Fruit fly (Drosophila melanogaster) whole organism, embryonic: ENCODE data around the gene Kif3C.
A peak's percentile ranks its signal among the peaks of the same experiment; 100 is the strongest.

Experiments
- Atf6 ChIP-seq: fragments of 200-800 bp; sonication (Bioruptor generic); IDR thresholded peaks from 2 replicates; pipeline ENCODE4 v1.3.6; 2022; ENCODE audit warnings: missing biosample characterization, missing genetic modification characterization
- CG10431 ChIP-seq: fragments of 200-800 bp; sonication (Bioruptor generic); optimal IDR thresholded peaks from 3 replicates; lab custom pipeline; 2018; ENCODE audit warnings: missing biosample characterization, mild to moderate bottlenecking, missing genetic modification characterization
- CG11723 ChIP-seq: fragments of 200-800 bp; sonication (Bioruptor generic); optimal IDR thresholded peaks from 2 replicates; lab custom pipeline; 2017; ENCODE audit warnings: missing biosample characterization, mild to moderate bottlenecking, missing genetic modification characterization
- CG12299 ChIP-seq: fragments of 200-800 bp; sonication (Bioruptor generic); optimal IDR thresholded peaks from 2 replicates; lab custom pipeline; 2018; ENCODE audit warnings: missing biosample characterization, mild to moderate bottlenecking, missing genetic modification characterization
- CG12659 ChIP-seq: fragments of 200-800 bp; sonication (Bioruptor generic); optimal IDR thresholded peaks from 3 replicates; lab custom pipeline; 2017; ENCODE audit warnings: mild to moderate bottlenecking, missing biosample characterization, missing genetic modification reagents, missing genetic modification characterization
- CG15601 ChIP-seq: fragments of 200-800 bp; sonication (Bioruptor generic); optimal IDR thresholded peaks from 3 replicates; lab custom pipeline; 2019; ENCODE audit warnings: missing biosample characterization, mild to moderate bottlenecking, missing genetic modification characterization, moderate library complexity
- CG17361 ChIP-seq: fragments of 200-800 bp; sonication (Bioruptor generic); IDR thresholded peaks from 3 replicates; pipeline ENCODE4 v1.3.6; 2022; ENCODE audit warnings: missing biosample characterization, missing genetic modification characterization
- CG17385 ChIP-seq: fragments of 200-800 bp; sonication (Bioruptor generic); optimal IDR thresholded peaks from 3 replicates; lab custom pipeline; 2018; ENCODE audit warnings: missing biosample characterization, mild to moderate bottlenecking, missing genetic modification characterization
- CG17568 ChIP-seq: fragments of 200-800 bp; sonication (Bioruptor generic); optimal IDR thresholded peaks from 2 replicates; lab custom pipeline; 2018; ENCODE audit warnings: missing biosample characterization, mild to moderate bottlenecking, missing genetic modification characterization, moderate library complexity
- CG18011 ChIP-seq: fragments of 200-800 bp; sonication (Bioruptor generic); optimal IDR thresholded peaks from 2 replicates; lab custom pipeline; 2017; ENCODE audit warnings: missing biosample characterization, missing genetic modification characterization, mild to moderate bottlenecking, moderate library complexity, missing genotype
- CG18262 ChIP-seq: fragments of 200-800 bp; optimal IDR thresholded peaks from 3 replicates; lab custom pipeline; 2019; ENCODE audit warnings: missing biosample characterization, mild to moderate bottlenecking, missing genetic modification characterization, moderate library complexity
- CG2712 ChIP-seq: fragments of 200-800 bp; optimal IDR thresholded peaks from 3 replicates; lab custom pipeline; 2019; ENCODE audit warnings: missing biosample characterization, mild to moderate bottlenecking, missing genetic modification characterization, moderate library complexity
- CG2875 ChIP-seq: fragments of 200-800 bp; sonication (Bioruptor generic); optimal IDR thresholded peaks from 2 replicates; lab custom pipeline; 2017; ENCODE audit warnings: missing biosample characterization, mild to moderate bottlenecking, missing genetic modification characterization, missing genetic modification reagents
- CG30020 ChIP-seq: fragments of 200-800 bp; optimal IDR thresholded peaks from 2 replicates; lab custom pipeline; 2019; ENCODE audit warnings: missing biosample characterization, mild to moderate bottlenecking, missing genetic modification characterization, moderate library complexity
- CG3281 ChIP-seq: fragments of 200-800 bp; sonication (Bioruptor generic); optimal IDR thresholded peaks from 3 replicates; lab custom pipeline; 2017; ENCODE audit warnings: missing biosample characterization, mild to moderate bottlenecking, missing genetic modification characterization
- CG34224 ChIP-seq: fragments of 200-800 bp; sonication (Bioruptor generic); IDR thresholded peaks from 3 replicates; pipeline ENCODE4 v1.3.6; 2022; ENCODE audit warnings: missing biosample characterization, missing genetic modification characterization; ENCODE audit not compliant: partially characterized antibody
- CG34376 ChIP-seq: fragments of 200-800 bp; sonication (Bioruptor generic); optimal IDR thresholded peaks from 2 replicates; lab custom pipeline; 2018; ENCODE audit warnings: missing biosample characterization, mild to moderate bottlenecking, missing genetic modification characterization
- CG4328 ChIP-seq: fragments of 200-800 bp; sonication (Bioruptor generic); optimal IDR thresholded peaks from 3 replicates; lab custom pipeline; 2017; ENCODE audit warnings: missing biosample characterization, missing genetic modification reagents, missing genetic modification characterization
- CG4707 ChIP-seq: fragments of 200-800 bp; sonication (Bioruptor generic); optimal IDR thresholded peaks from 2 replicates; lab custom pipeline; 2018; ENCODE audit warnings: missing biosample characterization, mild to moderate bottlenecking, missing genetic modification characterization, moderate library complexity
- CG7556 ChIP-seq: fragments of 200-800 bp; sonication (Bioruptor generic); optimal IDR thresholded peaks from 2 replicates; lab custom pipeline; 2017; ENCODE audit warnings: missing biosample characterization, mild to moderate bottlenecking, missing genetic modification characterization
- Fer1 ChIP-seq: fragments of 200-800 bp; sonication (Bioruptor generic); optimal IDR thresholded peaks from 2 replicates; lab custom pipeline; 2017; ENCODE audit warnings: missing biosample characterization, mild to moderate bottlenecking, missing genetic modification characterization
- HmgZ ChIP-seq: fragments of 200-800 bp; sonication (Bioruptor generic); optimal IDR thresholded peaks from 2 replicates; lab custom pipeline; 2018; ENCODE audit warnings: missing biosample characterization, mild to moderate bottlenecking, missing genetic modification characterization
- Hmr ChIP-seq: fragments of 200-800 bp; sonication (Bioruptor generic); optimal IDR thresholded peaks from 3 replicates; lab custom pipeline; 2017; ENCODE audit warnings: mild to moderate bottlenecking, missing biosample characterization, missing genetic modification reagents, missing genetic modification characterization
- Lhr ChIP-seq: fragments of 200-800 bp; sonication (Bioruptor generic); optimal IDR thresholded peaks from 3 replicates; lab custom pipeline; 2017; ENCODE audit warnings: mild to moderate bottlenecking, missing biosample characterization, missing genetic modification reagents, missing genetic modification characterization
- MTF-1 ChIP-seq: fragments of 200-800 bp; sonication (Bioruptor generic); optimal IDR thresholded peaks from 2 replicates; lab custom pipeline; 2018; ENCODE audit warnings: missing biosample characterization, mild to moderate bottlenecking, missing genetic modification characterization, borderline replicate concordance
- Nf-YC ChIP-seq: fragments of 200-800 bp; optimal IDR thresholded peaks from 3 replicates; lab custom pipeline; 2019; ENCODE audit warnings: missing biosample characterization, mild to moderate bottlenecking, missing genetic modification characterization, moderate library complexity
- PHDP ChIP-seq: fragments of 200-800 bp; sonication (Bioruptor generic); optimal IDR thresholded peaks from 3 replicates; lab custom pipeline; 2018; ENCODE audit warnings: missing biosample characterization, mild to moderate bottlenecking, missing genetic modification characterization, moderate library complexity
- Six4 ChIP-seq: fragments of 200-800 bp; sonication (Bioruptor generic); optimal IDR thresholded peaks from 2 replicates; lab custom pipeline; 2016; ENCODE audit warnings: missing biosample characterization, missing genetic modification characterization
- Vsx1 ChIP-seq: fragments of 200-800 bp; sonication (Bioruptor generic); optimal IDR thresholded peaks from 2 replicates; lab custom pipeline; 2017; ENCODE audit warnings: missing biosample characterization, mild to moderate bottlenecking, missing genetic modification characterization, missing genetic modification reagents
- gce ChIP-seq: fragments of 200-800 bp; sonication (Bioruptor generic); IDR thresholded peaks from 3 replicates; pipeline ENCODE4 v1.3.6; 2022; ENCODE audit warnings: missing biosample characterization, missing genetic modification characterization
- gem ChIP-seq: fragments of 200-800 bp; sonication (Bioruptor generic); optimal IDR thresholded peaks from 2 replicates; lab custom pipeline; 2019; ENCODE audit warnings: missing biosample characterization, mild to moderate bottlenecking, missing genetic modification characterization, moderate library complexity
- hbn ChIP-seq: fragments of 200-800 bp; sonication (Bioruptor generic); IDR thresholded peaks from 2 replicates; pipeline ENCODE4 v1.3.6; 2022; ENCODE audit warnings: missing biosample characterization, missing genetic modification characterization; ENCODE audit not compliant: partially characterized antibody
- nom ChIP-seq: fragments of 200-800 bp; sonication (Bioruptor generic); optimal IDR thresholded peaks from 2 replicates; lab custom pipeline; 2017; ENCODE audit warnings: missing biosample characterization, missing genetic modification characterization, mild to moderate bottlenecking, moderate library complexity, missing genetic modification reagents
- sens ChIP-seq: fragments of 200-800 bp; sonication (Bioruptor generic); peaks from one replicate; lab custom pipeline; 2016; ENCODE audit warnings: missing biosample characterization, missing genetic modification characterization
- slou ChIP-seq: fragments of 200-800 bp; sonication (Bioruptor generic); optimal IDR thresholded peaks from 3 replicates; lab custom pipeline; 2016; ENCODE audit warnings: missing biosample characterization, missing genetic modification characterization
- sug ChIP-seq: fragments of 200-800 bp; optimal IDR thresholded peaks from 2 replicates; lab custom pipeline; 2019; ENCODE audit warnings: missing biosample characterization, mild to moderate bottlenecking, missing genetic modification characterization, moderate library complexity
- wdn ChIP-seq: fragments of 200-800 bp; sonication (Bioruptor generic); IDR thresholded peaks from 2 replicates; pipeline ENCODE4 v1.3.6; 2022; ENCODE audit warnings: missing biosample characterization, missing genetic modification characterization

Kif3C gene

dm6 chr4:1199178-1199577 lies 51.9 kb downstream of the Kif3C start (continued):
- TF ChIP-seq CG17568 (GFP tag; lab: Kevin White, UChicago) = peak; percentile 64
- no peak for TF ChIP-seq CG34224 (GFP tag; lab: Robert Waterston, UW)
- TF ChIP-seq Nf-YC = peak; percentile 45
- TF ChIP-seq gem (tag; lab: Kevin White, UChicago) = peak; percentile 0
- TF ChIP-seq Six4 = no peak
- peak; percentile 50 for TF ChIP-seq sug (tag; lab: Kevin White, UChicago)
- peak; percentile 43 for TF ChIP-seq CG12299 (tag; lab: Kevin White, UChicago)
- TF ChIP-seq CG18262 = peak; percentile 7
- peak; percentile 3 for TF ChIP-seq CG4707 (GFP tag; lab: Kevin White, UChicago)
- TF ChIP-seq CG17361 (GFP tag; lab: Robert Waterston, UW) = peak; percentile 26; the same call in 1 of the 3 replicates
- TF ChIP-seq CG3281 (GFP tag; lab: Kevin White, UChicago) = peak; percentile 40
- peak; percentile 18 for TF ChIP-seq Vsx1 (GFP tag; lab: Kevin White, UChicago)
- TF ChIP-seq HmgZ (tag; lab: Kevin White, UChicago) = peak; percentile 28
- TF ChIP-seq CG10431 = peak; percentile 60
- TF ChIP-seq CG18011 (GFP tag; lab: Kevin White, UChicago) = no peak
- TF ChIP-seq Lhr (GFP tag; lab: Kevin White, UChicago) = peak; percentile 14
- TF ChIP-seq CG11723 = peak; percentile 46
- TF ChIP-seq CG34376 (GFP tag; lab: Kevin White, UChicago) = peak; percentile 78
- no peak for TF ChIP-seq Hmr (GFP tag; lab: Kevin White, UChicago)
- TF ChIP-seq Atf6 (GFP tag; lab: Robert Waterston, UW) = no peak
- TF ChIP-seq CG7556 = no peak
- TF ChIP-seq CG2875 (GFP tag; lab: Kevin White, UChicago) = peak; percentile 2
- no peak for TF ChIP-seq wdn
- TF ChIP-seq CG4328 (GFP tag; lab: Kevin White, UChicago) = peak; percentile 39
- peak; percentile 70 for TF ChIP-seq nom (GFP tag; lab: Kevin White, UChicago)
- TF ChIP-seq CG17385 (GFP tag; lab: Kevin White, UChicago) = peak; percentile 26
- peak; percentile 64 for TF ChIP-seq PHDP
- TF ChIP-seq sens = peak; percentile 65
- TF ChIP-seq Fer1 (GFP tag; lab: Kevin White, UChicago) = peak; percentile 52
- TF ChIP-seq CG30020 (tag; lab: Kevin White, UChicago) = peak; percentile 95
- no peak for TF ChIP-seq gce (GFP tag; lab: Robert Waterston, UW)
- TF ChIP-seq MTF-1 = no peak
- peak; percentile 44 for TF ChIP-seq CG12659 (GFP tag; lab: Kevin White, UChicago)
- no peak for TF ChIP-seq slou (GFP tag; lab: Kevin White, UChicago)
- no peak for TF ChIP-seq hbn (GFP tag; lab: Robert Waterston, UW)
- peak; percentile 78 for TF ChIP-seq CG15601 (tag; lab: Kevin White, UChicago)
- TF ChIP-seq CG2712 = peak; percentile 14
